Worm (Caenorhabditis elegans) whole organism, midembryonic: ENCODE results near the gene smvt-1.
A peak's percentile ranks its signal among the peaks of the same experiment; 100 is the strongest.

Experiments
- T22C8.4 ChIP-seq: fragments of 200-800 bp; sonication (Bioruptor generic); IDR thresholded peaks from 2 replicates; pipeline ENCODE4 v1.3.6; 2022; ENCODE audit warnings: missing genetic modification characterization, missing compliant biosample characterization
- cog-1 ChIP-seq: sonication (generic microtip); optimal IDR thresholded peaks from 2 replicates; lab custom pipeline; 2016; ENCODE audit warnings: missing genetic modification characterization, missing compliant biosample characterization
- flt-1 ChIP-seq: fragments of 200-800 bp; sonication (Bioruptor generic); IDR thresholded peaks from 2 replicates; pipeline ENCODE4 v1.3.6; 2022; ENCODE audit warnings: missing genetic modification characterization, missing compliant biosample characterization
- klf-2 ChIP-seq: fragments of 200-800 bp; sonication (Bioruptor generic); conservative IDR thresholded peaks from 2 replicates; pipeline ENCODE4 v1.3.6; 2022; ENCODE audit warnings: missing genetic modification reagents, missing genetic modification characterization, missing compliant biosample characterization
- med-1 ChIP-seq: sonication (generic microtip); optimal IDR thresholded peaks from 2 replicates; lab custom pipeline; 2017; ENCODE audit warnings: missing genetic modification characterization, mild to moderate bottlenecking, missing compliant biosample characterization, antibody characterized with exemption, missing genetic modification reagents; ENCODE audit not compliant: insufficient read depth
- ref-1 ChIP-seq: fragments of 200-800 bp; sonication (Bioruptor generic); conservative IDR thresholded peaks from 2 replicates; pipeline ENCODE4 v1.3.6; 2022; ENCODE audit warnings: missing genetic modification reagents, missing genetic modification characterization, missing compliant biosample characterization
- tab-1 ChIP-seq: fragments of 200-800 bp; sonication (Bioruptor generic); IDR thresholded peaks from 2 replicates; pipeline ENCODE4 v1.3.6; 2022; ENCODE audit warnings: missing genetic modification characterization, missing compliant biosample characterization
- ztf-23 ChIP-seq: fragments of 200-800 bp; sonication (Bioruptor generic); IDR thresholded peaks from 2 replicates; pipeline ENCODE4 v1.3.6; 2022; ENCODE audit warnings: missing genetic modification reagents, missing genetic modification characterization, missing compliant biosample characterization
- ztf-29 ChIP-seq: fragments of 200-800 bp; sonication (Bioruptor generic); IDR thresholded peaks from 2 replicates; pipeline ENCODE4 v1.3.6; 2022; ENCODE audit warnings: missing genetic modification reagents, missing genetic modification characterization, missing compliant biosample characterization

DNA sequence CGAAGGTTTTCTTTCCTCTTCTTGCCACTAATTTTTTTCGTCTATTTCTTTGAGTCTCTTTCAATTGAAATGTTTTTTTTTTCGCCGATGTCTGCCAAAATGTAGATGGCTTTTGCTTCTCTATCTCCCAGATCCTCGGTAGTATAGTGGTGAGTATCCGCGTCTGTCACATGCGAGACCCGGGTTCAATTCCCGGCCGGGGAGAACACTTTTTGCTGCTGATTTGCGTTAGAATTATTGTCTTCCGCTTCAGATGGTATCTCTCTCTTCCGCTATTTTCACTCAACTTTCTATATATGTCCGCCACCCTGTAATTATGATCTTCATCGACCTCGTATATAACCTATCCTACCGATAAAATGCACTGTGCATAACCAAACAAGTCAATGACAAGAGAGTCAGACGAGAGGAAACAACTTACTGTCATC lies 4.7 kb upstream of the smvt-1 start:
- TF ChIP-seq T22C8.4 (GFP tag; lab: Robert Waterston, UW) (0 out of 2 replicates have a peak, but pooled peaks have one; percentile 22), ref-1 (GFP tag; lab: Robert Waterston, UW) (peak; percentile 65), cog-1 (tag; lab: Kevin White, UChicago) (peak; percentile 43), ztf-29 (GFP tag; lab: Robert Waterston, UW) (peak; percentile 44; the same call in 1 of the 2 replicates), med-1 (GFP tag; lab: Kevin White, UChicago) (no peak), tab-1 (0 out of 2 replicates have a peak, but pooled peaks have one; percentile 38), flt-1 (GFP tag; lab: Robert Waterston, UW) (peak; percentile 53; the same call in 1 of the 2 replicates), klf-2 (GFP tag; lab: Robert Waterston, UW) (peak; percentile 79), ztf-23 (peak; percentile 81)
